Fruit fly (Drosophila melanogaster) whole organism, adult: ENCODE measurements around the gene CG11698.

Source experiments
- CG11617 ChIP-seq: fragments of 200-800 bp; sonication (Bioruptor generic); optimal IDR thresholded peaks from 2 replicates; lab custom pipeline; 2017; ENCODE audit warnings: mild to moderate bottlenecking, missing biosample characterization, missing genetic modification reagents, missing genetic modification characterization
- CG12768 ChIP-seq: fragments of 200-800 bp; sonication (Bioruptor generic); optimal IDR thresholded peaks from 2 replicates; lab custom pipeline; 2017; ENCODE audit warnings: missing biosample characterization, missing genetic modification characterization, mild to moderate bottlenecking, moderate library complexity, missing genetic modification reagents
- CG14711 ChIP-seq: fragments of 200-800 bp; sonication (Bioruptor generic); optimal IDR thresholded peaks from 2 replicates; lab custom pipeline; 2018; ENCODE audit warnings: missing biosample characterization, mild to moderate bottlenecking, missing genetic modification characterization, moderate library complexity
- CG1620 ChIP-seq: fragments of 200-800 bp; sonication (Bioruptor generic); optimal IDR thresholded peaks from 2 replicates; lab custom pipeline; 2016; ENCODE audit warnings: missing biosample characterization, missing genetic modification characterization
- CG33017 ChIP-seq: fragments of 200-800 bp; sonication (Bioruptor generic); optimal IDR thresholded peaks from 2 replicates; lab custom pipeline; 2018; ENCODE audit warnings: missing biosample characterization, mild to moderate bottlenecking, missing genetic modification characterization, moderate library complexity
- CG5204 ChIP-seq: fragments of 200-800 bp; sonication (Bioruptor generic); optimal IDR thresholded peaks from 2 replicates; lab custom pipeline; 2016; ENCODE audit warnings: missing biosample characterization, missing genetic modification characterization
- CG7045 ChIP-seq: fragments of 200-800 bp; sonication (Bioruptor generic); optimal IDR thresholded peaks from 2 replicates; lab custom pipeline; 2017; ENCODE audit warnings: missing biosample characterization, mild to moderate bottlenecking, missing genetic modification characterization
- CG7101 ChIP-seq: fragments of 200-800 bp; sonication (Bioruptor generic); optimal IDR thresholded peaks from 2 replicates; lab custom pipeline; 2018; ENCODE audit warnings: missing biosample characterization, mild to moderate bottlenecking, missing genetic modification characterization, moderate library complexity
- Clk ChIP-seq: fragments of 200-800 bp; sonication (Bioruptor generic); optimal IDR thresholded peaks from 2 replicates; lab custom pipeline; 2017; ENCODE audit warnings: missing biosample characterization, missing genetic modification characterization
- Crg-1 ChIP-seq: fragments of 200-800 bp; sonication (Bioruptor generic); optimal IDR thresholded peaks from 2 replicates; lab custom pipeline; 2016; ENCODE audit warnings: missing biosample characterization, missing genetic modification characterization
- Hr96 ChIP-seq: fragments of 200-800 bp; sonication (Bioruptor generic); optimal IDR thresholded peaks from 2 replicates; lab custom pipeline; 2016; ENCODE audit warnings: missing biosample characterization, missing genetic modification characterization
- Mnt ChIP-seq: fragments of 200-800 bp; sonication (Bioruptor generic); optimal IDR thresholded peaks from 2 replicates; lab custom pipeline; 2016; ENCODE audit warnings: missing biosample characterization, mild to moderate bottlenecking, missing genetic modification characterization
- bab1 ChIP-seq: fragments of 200-800 bp; sonication (Bioruptor generic); optimal IDR thresholded peaks from 3 replicates; lab custom pipeline; 2019; ENCODE audit warnings: missing biosample characterization, mild to moderate bottlenecking, missing genetic modification characterization, moderate library complexity
- cic ChIP-seq: fragments of 200-800 bp; sonication (Bioruptor generic); optimal IDR thresholded peaks from 2 replicates; lab custom pipeline; 2017; ENCODE audit warnings: missing biosample characterization, mild to moderate bottlenecking, missing genetic modification characterization, moderate library complexity
- cnc ChIP-seq, 2 experiments: fragments of >200 bp; optimal IDR thresholded peaks; 2 replicates each; lab custom pipeline; 2017
- kay ChIP-seq: fragments of 200-800 bp; sonication (Bioruptor generic); peaks from one replicate; lab custom pipeline; 2016; ENCODE audit warnings: missing biosample characterization, missing genetic modification characterization, borderline replicate concordance
- ovo ChIP-seq: fragments of 200-800 bp; sonication (Bioruptor generic); optimal IDR thresholded peaks from 2 replicates; lab custom pipeline; 2016; ENCODE audit warnings: missing biosample characterization, missing genetic modification characterization
- pad ChIP-seq: fragments of 200-800 bp; sonication (Bioruptor generic); optimal IDR thresholded peaks from 3 replicates; lab custom pipeline; 2017; ENCODE audit warnings: missing biosample characterization, missing genetic modification characterization, mild to moderate bottlenecking, moderate library complexity, missing genetic modification reagents
- tj ChIP-seq: fragments of 200-800 bp; sonication (Bioruptor generic); optimal IDR thresholded peaks from 3 replicates; lab custom pipeline; 2017; ENCODE audit warnings: missing biosample characterization, mild to moderate bottlenecking, missing genetic modification characterization, moderate library complexity
- toe ChIP-seq: fragments of 200-800 bp; sonication (Bioruptor generic); optimal IDR thresholded peaks from 2 replicates; lab custom pipeline; 2016; ENCODE audit warnings: missing biosample characterization, missing genetic modification characterization

The CG11698 gene

DNA sequence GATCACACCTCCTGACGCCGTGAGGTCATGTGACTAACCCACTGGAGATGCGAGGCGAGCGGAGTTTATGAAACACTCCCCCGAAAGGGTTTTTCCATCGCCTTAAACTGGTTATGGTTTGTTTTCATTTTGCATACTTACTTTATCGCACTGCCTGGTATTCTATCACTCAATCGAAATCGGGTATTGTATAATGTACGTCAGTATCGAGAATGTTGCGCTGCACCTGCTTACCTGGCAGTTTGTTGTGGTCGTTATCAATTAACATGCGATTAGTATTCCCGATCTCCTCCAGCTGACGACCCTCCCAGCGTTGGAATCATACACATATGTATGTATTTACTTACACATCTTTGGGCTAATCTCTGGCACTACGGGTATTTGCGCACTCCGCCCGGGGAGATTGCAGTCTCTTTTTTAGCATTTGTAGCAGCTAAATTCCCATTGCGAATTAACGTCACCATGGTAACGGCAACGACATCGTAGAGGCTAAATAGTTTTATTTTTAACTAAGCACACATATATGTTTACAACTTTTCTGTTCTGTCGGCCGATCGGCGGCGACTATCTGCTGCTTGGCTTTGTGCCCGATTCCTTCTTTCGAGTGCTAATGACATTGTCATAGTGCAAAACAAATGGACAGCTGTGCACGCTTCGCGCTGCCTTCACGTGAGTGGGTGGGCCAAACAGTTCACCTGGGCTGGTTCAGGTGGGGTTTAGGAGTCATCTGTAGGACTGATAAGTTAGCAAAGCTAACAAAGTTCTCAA lies 41.2 kb downstream of the CG11698 start:
- TF ChIP-seq CG12768 (GFP tag; lab: Kevin White, UChicago): peak; percentile 43
- TF ChIP-seq cic (GFP tag; lab: Kevin White, UChicago): peak; percentile 92
- TF ChIP-seq ovo: no peak
- peak; percentile 51 for TF ChIP-seq Mnt (GFP tag; lab: Kevin White, UChicago)
- TF ChIP-seq kay (GFP tag; lab: Kevin White, UChicago): peak; percentile 92
- peak; percentile 40 for TF ChIP-seq toe (GFP tag; lab: Kevin White, UChicago)
- TF ChIP-seq tj: peak; percentile 62
- TF ChIP-seq CG1620 (GFP tag; lab: Kevin White, UChicago): no peak

DNA sequence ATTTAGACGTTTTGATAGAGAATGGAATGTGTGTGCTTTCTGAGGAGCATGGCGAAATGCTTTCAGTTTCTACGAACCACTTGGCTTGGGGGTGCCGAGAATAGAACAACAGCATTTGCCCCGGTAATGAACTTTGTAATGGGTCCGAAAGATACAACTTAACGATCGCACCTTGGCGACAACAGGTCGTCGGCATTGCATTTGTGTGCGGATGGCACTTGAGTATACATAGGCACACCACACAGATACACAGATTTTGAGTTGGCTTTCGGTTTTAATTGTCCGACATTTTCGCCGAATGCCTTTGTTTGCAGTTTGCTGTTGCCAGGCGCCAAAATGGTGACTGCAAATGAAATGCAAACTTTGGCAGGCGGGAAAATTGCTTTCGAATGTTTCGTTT lies 42.0 kb downstream of the CG11698 start:
- TF ChIP-seq pad (GFP tag; lab: Kevin White, UChicago): no peak
- TF ChIP-seq CG12768 (GFP tag; lab: Kevin White, UChicago): peak; percentile 94
- no peak for TF ChIP-seq kay (GFP tag; lab: Kevin White, UChicago)
- no peak for TF ChIP-seq bab1 (GFP tag; lab: Kevin White, UChicago)
- no peak for TF ChIP-seq CG14711 (tag; lab: Kevin White, UChicago)
- TF ChIP-seq Crg-1 (GFP tag; lab: Kevin White, UChicago): no peak
- no peak for TF ChIP-seq CG7101 (tag; lab: Kevin White, UChicago)
- TF ChIP-seq toe (GFP tag; lab: Kevin White, UChicago): peak; percentile 45
- TF ChIP-seq CG5204 (GFP tag; lab: Kevin White, UChicago): peak; percentile 39
- no peak for TF ChIP-seq CG33017 (tag; lab: Kevin White, UChicago)
- no peak for TF ChIP-seq Clk (GFP tag; lab: Kevin White, UChicago)
- peak; percentile 67 for TF ChIP-seq Hr96
- TF ChIP-seq CG7045: no peak
- no peak for TF ChIP-seq CG11617 (GFP tag; lab: Kevin White, UChicago)
- no peak for TF ChIP-seq cic (GFP tag; lab: Kevin White, UChicago)
- no peak for TF ChIP-seq tj
- no peak for TF ChIP-seq Mnt (GFP tag; lab: Kevin White, UChicago)
- no peak for TF ChIP-seq cnc (optimal IDR thresholded peaks at IDR 0.05; lab: Kevin White, UChicago)
- no peak for TF ChIP-seq CG1620 (GFP tag; lab: Kevin White, UChicago)
- TF ChIP-seq ovo: no peak

DNA sequence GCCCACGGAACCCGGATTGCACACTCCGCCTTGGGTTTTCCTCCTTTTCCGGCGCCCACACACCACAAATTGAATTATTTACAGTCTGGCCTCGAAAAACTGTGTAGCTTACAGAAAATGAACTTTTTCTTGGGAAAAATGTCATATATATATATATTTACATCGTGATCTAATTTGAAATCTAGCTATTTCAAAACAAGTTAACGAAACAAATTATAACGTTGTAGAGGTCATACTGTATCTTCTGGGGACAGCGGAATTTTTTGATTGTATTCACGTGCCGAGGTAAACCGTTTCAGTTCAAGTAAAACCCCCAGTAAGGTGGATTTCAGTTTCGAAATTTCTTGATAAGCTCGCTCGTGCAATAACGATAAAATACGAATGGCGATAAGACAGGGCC lies 42.5 kb downstream of the CG11698 start:
- TF ChIP-seq pad (GFP tag; lab: Kevin White, UChicago): peak; percentile 27
- peak; percentile 90 for TF ChIP-seq kay (GFP tag; lab: Kevin White, UChicago)
- TF ChIP-seq CG11617 (GFP tag; lab: Kevin White, UChicago): no peak
- TF ChIP-seq Hr96: no peak
- no peak for TF ChIP-seq CG12768 (GFP tag; lab: Kevin White, UChicago)
- peak; percentile 76 for TF ChIP-seq CG7101 (tag; lab: Kevin White, UChicago)
- peak; percentile 72 for TF ChIP-seq tj
- no peak for TF ChIP-seq CG7045
- no peak for TF ChIP-seq ovo
- TF ChIP-seq cic (GFP tag; lab: Kevin White, UChicago): peak; percentile 32
- TF ChIP-seq CG5204 (GFP tag; lab: Kevin White, UChicago): no peak
- no peak for TF ChIP-seq Crg-1 (GFP tag; lab: Kevin White, UChicago)
- no peak for TF ChIP-seq toe (GFP tag; lab: Kevin White, UChicago)
- no peak for TF ChIP-seq CG1620 (GFP tag; lab: Kevin White, UChicago)
- peak; percentile 77 for TF ChIP-seq CG14711 (tag; lab: Kevin White, UChicago)
- no peak for TF ChIP-seq cnc (optimal IDR thresholded peaks at IDR 0.05; lab: Kevin White, UChicago)
- peak; percentile 80 for TF ChIP-seq bab1 (GFP tag; lab: Kevin White, UChicago)
- no peak for TF ChIP-seq Clk (GFP tag; lab: Kevin White, UChicago)
- TF ChIP-seq Mnt (GFP tag; lab: Kevin White, UChicago): no peak
- TF ChIP-seq CG33017 (tag; lab: Kevin White, UChicago): peak; percentile 55

DNA sequence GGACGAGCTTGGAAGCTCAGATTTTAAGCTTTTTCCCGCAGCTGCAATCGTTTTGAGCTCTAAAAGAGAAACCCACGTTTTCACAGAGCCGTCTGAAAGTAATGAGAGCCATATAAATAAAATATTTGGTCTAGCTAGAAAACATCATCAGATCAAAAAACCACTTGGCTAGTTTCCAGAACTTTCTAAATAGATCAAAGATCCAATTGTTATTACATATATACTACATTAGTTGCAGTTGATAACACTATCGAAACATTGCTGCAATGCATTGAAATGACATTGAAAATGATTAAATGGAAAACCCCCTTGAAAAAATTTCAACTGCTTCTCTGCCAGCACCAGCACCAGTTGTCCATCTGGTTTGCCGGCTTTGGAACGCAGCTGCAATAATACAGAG lies 43.0 kb downstream of the CG11698 start:
- TF ChIP-seq tj: no peak
- no peak for TF ChIP-seq bab1 (GFP tag; lab: Kevin White, UChicago)
- no peak for TF ChIP-seq kay (GFP tag; lab: Kevin White, UChicago)
- TF ChIP-seq CG7045: peak; percentile 19
- TF ChIP-seq pad (GFP tag; lab: Kevin White, UChicago): no peak
- peak; percentile 19 for TF ChIP-seq CG5204 (GFP tag; lab: Kevin White, UChicago)
- no peak for TF ChIP-seq cic (GFP tag; lab: Kevin White, UChicago)

DNA sequence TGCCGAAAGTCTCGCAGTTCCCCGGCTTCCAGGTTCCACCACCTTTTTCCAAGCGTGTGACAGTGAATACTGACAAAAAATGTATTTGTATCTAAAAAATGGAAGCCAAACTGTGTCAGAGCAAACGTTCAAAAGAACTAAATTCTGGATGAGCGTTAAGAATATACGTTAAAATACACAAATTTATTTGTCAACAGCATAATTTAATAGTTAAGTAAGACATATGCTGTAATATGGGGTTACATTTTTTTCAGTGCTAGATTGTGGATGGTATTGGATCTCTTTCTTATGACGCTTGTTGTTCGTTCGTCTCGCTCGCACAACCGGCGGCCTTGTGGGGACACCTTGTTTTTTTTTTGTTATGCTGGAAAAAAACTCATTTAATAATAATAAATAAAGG lies 43.6 kb downstream of the CG11698 start:
- TF ChIP-seq toe (GFP tag; lab: Kevin White, UChicago) (no peak), CG7045 (no peak), CG12768 (GFP tag; lab: Kevin White, UChicago) (no peak), tj (no peak), CG11617 (GFP tag; lab: Kevin White, UChicago) (no peak), CG1620 (GFP tag; lab: Kevin White, UChicago) (no peak), bab1 (GFP tag; lab: Kevin White, UChicago) (peak; percentile 18), Hr96 (peak; percentile 1), CG7101 (tag; lab: Kevin White, UChicago) (peak; percentile 0), Crg-1 (GFP tag; lab: Kevin White, UChicago) (no peak), CG33017 (tag; lab: Kevin White, UChicago) (no peak), ovo (no peak), CG14711 (tag; lab: Kevin White, UChicago) (peak; percentile 37), Clk (GFP tag; lab: Kevin White, UChicago) (no peak), pad (GFP tag; lab: Kevin White, UChicago) (no peak), cic (GFP tag; lab: Kevin White, UChicago) (no peak), CG5204 (GFP tag; lab: Kevin White, UChicago) (peak; percentile 5), Mnt (GFP tag; lab: Kevin White, UChicago) (no peak), cnc (optimal IDR thresholded peaks at IDR 0.05; lab: Kevin White, UChicago) (no peak), kay (GFP tag; lab: Kevin White, UChicago) (no peak)
